Worm (Caenorhabditis elegans): ENCODE measurements around the gene rpt-6.

The rpt-6 gene

DNA sequence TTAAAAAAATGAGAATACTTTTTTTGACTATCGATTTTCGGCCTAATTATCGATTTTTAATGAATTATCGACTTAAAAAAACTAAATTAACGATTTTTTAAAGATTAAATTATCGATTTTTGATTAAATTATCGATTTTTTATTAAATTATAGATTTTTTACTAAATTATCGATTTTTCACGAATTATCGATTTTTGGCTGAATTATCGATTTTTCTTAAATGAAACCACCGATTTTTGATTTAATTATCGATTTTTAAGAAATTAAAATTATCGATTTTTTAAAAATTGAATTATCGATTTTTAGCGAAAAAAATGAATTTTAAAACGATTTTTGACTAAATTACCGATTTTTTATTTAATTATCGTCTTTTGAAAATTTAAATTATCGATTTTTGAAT is 41.4 kb downstream of the rpt-6 start:
- TF ChIP-seq ceh-19 (GFP tag; optimal IDR thresholded peaks at IDR 0.05), result no peak
- TF ChIP-seq ceh-2 (tag; optimal IDR thresholded peaks at IDR 0.05), result no peak
- no peak for TF ChIP-seq elt-4 (tag; optimal IDR thresholded peaks at IDR 0.05)
- peak; percentile 14 for TF ChIP-seq ceh-48 (tag; optimal IDR thresholded peaks at IDR 0.05)

DNA sequence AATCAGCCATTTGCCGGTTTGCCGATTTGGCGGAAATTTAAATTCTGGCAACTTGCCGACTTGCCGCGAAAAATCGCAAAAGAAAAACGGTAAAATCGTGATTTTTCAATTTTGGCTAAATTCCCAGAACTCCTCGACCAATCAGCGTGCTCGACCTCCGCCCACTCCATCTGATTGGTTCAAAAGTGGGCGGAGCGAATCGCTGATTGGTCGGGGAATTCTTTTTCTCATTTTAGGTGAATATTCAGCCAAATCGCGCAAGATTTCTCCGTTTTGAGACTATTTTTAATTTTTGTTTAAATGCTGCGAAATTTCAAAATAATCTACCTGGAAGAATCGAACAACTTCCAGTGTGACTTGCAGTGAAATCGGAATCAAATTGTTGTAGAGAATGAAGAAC is 44.3 kb downstream of the rpt-6 start:
- peak; percentile 91 for TF ChIP-seq nfya-1 (tag; optimal IDR thresholded peaks at IDR 0.05)
- no peak for TF ChIP-seq elt-2 (tag; optimal IDR thresholded peaks at IDR 0.05)

DNA sequence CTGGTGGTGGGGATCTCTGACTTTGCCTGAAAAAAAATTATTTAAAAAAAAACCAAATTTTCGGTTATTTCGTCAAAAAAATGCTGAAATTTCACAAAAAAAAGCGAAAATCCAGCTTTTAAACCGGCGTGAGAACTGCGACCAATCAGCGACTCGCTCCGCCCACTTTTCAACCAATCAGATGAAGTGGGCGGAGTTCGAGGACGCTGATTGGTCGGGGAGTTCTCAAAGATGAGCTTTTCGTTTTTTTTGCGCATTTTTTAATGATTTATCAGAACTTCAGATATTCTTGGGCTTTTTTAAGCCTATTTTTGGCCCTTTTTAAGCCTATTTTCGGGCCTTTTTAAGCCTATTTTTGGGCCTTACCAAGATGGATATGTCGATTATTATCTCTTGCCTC is 50.0 kb downstream of the rpt-6 start:
- peak; percentile 98 for TF ChIP-seq nfya-1 (tag; optimal IDR thresholded peaks at IDR 0.05)
- TF ChIP-seq eyg-1 (tag; optimal IDR thresholded peaks at IDR 0.05), result no peak
- TF ChIP-seq syd-9 (tag; optimal IDR thresholded peaks at IDR 0.05), result no peak

DNA sequence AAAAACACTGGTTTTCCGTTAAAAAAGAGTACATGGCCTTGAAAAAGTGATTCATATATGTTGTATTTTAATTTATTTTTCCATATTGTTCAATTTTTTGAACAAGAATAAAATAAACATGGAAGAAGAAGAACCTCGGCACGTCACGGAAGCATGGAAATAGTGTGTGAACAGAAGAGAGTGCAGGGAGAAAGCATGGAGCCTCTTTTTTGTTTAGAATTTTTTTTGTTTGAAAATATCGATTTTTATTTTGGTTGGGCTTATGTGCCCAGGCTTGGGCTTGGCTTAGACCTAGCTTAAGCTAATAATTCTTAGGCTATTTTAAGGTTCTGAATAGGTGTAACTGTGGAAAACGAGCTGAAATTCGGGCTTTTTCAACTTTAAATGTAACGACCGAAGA is 51.5 kb downstream of the rpt-6 start, which contains the start of gene tat-1:
TSS of gene tat-1 (minus strand) at position 11 of the 400 bp plus-strand sequence.
- no peak for TF ChIP-seq nhr-11 (tag; optimal IDR thresholded peaks at IDR 0.05)
- TF ChIP-seq ceh-9 (tag; optimal IDR thresholded peaks at IDR 0.05), result no peak
- peak; percentile 25 for TF ChIP-seq ceh-48 (tag; optimal IDR thresholded peaks at IDR 0.05)
- no peak for TF ChIP-seq fkh-10 (GFP tag; optimal IDR thresholded peaks at IDR 0.05)
